Fruit fly (Drosophila melanogaster) whole organism, larva: ENCODE data around the gene CG3014.

Source experiments
- noc ChIP-seq: fragments of 200-800 bp; sonication (Bioruptor generic); optimal IDR thresholded peaks from 3 replicates; lab custom pipeline; 2019; ENCODE audit warnings: missing biosample characterization, mild to moderate bottlenecking, missing genetic modification characterization, moderate library complexity

CG3014 gene

DNA sequence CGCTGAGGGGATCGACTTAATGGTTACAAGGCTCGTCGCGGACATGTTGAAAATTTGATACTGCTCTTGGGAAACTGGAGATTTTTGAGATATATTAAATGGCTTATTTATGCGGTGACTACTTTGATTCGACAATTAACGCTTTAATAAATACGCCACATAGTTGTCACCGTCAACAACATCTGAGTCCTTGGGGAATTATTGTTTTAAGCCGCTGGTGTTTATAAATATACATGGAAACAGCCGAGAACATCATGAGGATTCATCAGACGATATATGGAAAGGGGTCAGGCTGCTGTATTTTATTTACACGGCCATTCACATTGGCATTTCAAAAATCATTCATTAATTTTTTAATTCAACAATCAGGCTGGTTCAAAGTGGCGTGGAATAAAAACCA is 30.9 kb downstream of the CG3014 start, which contains the start of gene CG11286:
Gene CG11286, minus strand, starts transcription at position 101 of the 400 bp plus-strand sequence.
- TF ChIP-seq noc (tag; lab: Kevin White, UChicago) = no peak

DNA sequence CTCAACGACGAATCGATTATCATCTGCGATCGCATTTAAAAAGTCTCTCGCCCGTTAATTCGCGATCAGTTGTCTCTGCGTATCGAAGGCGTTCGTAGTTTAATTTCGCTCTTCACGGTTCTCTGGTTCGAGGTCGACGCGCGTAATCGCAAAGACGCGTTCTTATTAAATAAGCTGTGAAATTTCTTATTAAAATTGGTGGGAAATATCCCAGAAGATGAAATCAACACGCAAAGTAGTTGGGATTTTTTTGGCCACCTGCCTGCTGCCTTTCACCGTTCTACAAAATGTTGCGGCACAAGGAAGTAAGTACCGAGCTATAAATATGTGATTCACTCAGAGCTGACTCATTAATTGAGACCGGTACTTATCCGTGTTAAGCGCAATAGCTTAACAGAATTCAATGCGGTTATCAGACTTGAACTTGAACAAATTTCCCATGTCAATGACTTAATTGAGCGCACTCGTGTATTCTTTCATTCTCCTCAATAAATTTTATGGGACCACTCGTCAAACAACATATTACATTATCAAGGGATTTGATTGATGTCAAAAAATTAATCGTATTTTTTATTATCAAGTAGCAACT is 41.5 kb downstream of the CG3014 start:
- no peak for TF ChIP-seq noc (tag; lab: Kevin White, UChicago)

DNA sequence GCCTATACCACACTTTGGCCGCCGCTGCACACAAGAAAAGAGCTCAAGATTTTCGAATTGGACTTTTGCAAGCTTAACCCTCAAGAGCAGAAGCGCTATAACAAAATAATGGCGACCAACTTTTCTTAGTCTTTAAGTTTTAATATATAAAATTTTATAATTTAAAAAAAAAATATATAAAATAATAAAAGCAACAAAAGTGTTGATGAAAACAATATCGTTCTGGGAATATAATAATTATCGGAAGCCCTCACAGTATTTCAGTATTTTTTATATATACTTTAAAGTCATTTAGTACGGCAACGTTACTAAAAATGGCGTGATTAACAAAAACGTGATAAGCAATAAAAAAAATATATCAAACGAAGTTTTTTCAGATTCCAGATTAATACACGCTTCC is 43.1 kb downstream of the CG3014 start, which contains the start of gene Sp7:
Gene Sp7, plus strand, starts transcription at position 301 of the 400 bp plus-strand sequence.
- no peak for TF ChIP-seq noc (tag; lab: Kevin White, UChicago)

DNA sequence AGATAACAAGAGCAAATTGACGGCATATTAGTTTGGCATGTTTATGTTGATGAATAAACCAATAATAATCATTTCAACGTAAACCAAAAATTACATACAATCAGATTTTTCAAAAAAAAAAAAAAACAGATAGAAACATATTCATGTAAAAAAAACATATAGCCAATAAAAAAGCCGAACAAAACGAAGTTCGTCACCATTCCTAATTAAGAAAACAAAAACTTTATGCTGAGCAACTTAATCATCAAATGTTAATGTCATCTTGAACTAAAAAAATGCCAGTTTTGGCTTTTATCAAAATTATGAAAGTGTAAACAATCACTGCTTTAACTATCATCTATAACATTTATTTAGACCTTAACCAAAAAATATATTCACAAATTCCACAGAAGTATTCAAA is 44.8 kb downstream of the CG3014 start, which contains the start of gene CG10919:
Gene CG10919, plus strand, starts transcription at position 301 of the 400 bp plus-strand sequence.
- TF ChIP-seq noc (tag; lab: Kevin White, UChicago) = no peak

DNA sequence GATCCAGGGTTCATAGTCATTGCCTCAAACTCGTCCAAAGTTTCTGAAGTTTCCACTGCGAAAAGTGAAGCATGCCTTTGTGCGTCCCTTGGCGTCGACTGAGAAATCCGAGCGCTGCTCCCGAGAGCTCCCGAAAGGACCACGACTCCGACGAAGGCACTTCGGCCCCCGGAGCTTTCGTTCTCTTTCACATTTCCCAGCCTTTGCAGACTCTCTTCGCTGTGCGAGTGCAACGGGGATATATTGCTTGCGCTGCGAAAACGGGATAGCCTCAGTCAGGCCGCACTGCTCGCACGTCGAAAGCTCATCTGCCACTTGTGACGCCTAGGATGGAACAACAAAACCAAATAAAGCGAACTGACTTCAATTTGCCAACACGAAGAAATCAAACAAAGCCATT is 49.1 kb downstream of the CG3014 start:
- no peak for TF ChIP-seq noc (tag; lab: Kevin White, UChicago)

DNA sequence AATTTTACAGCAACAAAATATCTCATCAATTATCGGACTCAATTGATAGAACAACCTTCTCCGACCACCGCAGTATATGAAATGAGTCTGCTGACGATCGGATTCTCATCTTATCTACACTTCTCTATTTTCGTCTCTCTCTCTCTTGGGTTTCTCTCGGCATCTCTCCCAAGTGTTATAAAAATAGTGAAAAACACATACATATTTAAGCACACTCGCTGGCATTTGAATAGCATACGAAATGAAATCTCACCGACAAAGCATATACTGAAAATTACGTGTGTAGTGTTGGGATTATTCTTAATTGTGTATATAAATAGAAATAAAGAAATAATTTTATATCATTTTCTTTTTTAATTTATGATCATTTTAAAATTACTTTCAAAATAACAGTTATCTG is 52.6 kb downstream of the CG3014 start, which contains the start of gene pyd3:
Gene pyd3, minus strand, starts transcription at position 87 of the 400 bp plus-strand sequence.
- TF ChIP-seq noc (tag; lab: Kevin White, UChicago) = no peak
